Worm (Caenorhabditis elegans) whole organism, young adult: ENCODE measurements around the gene Y22F5A.11.
A peak's percentile ranks its signal among the peaks of the same experiment; 100 is the strongest.

Experiments used
- B0336.3 ChIP-seq: fragments of 200-800 bp; sonication (Bioruptor generic); IDR thresholded peaks from 2 replicates; pipeline ENCODE4 v1.3.6; 2022; ENCODE audit warnings: missing genetic modification characterization, missing compliant biosample characterization
- D2030.7 ChIP-seq: fragments of 200-800 bp; sonication (Bioruptor generic); IDR thresholded peaks from 2 replicates; pipeline ENCODE4 v1.3.6; 2022; ENCODE audit warnings: missing genetic modification reagents, missing genetic modification characterization, missing compliant biosample characterization
- F33H1.4 ChIP-seq: fragments of 200-800 bp; sonication (Bioruptor generic); IDR thresholded peaks from 2 replicates; pipeline ENCODE4 v1.3.6; 2022; ENCODE audit warnings: missing genetic modification reagents, missing genetic modification characterization, missing compliant biosample characterization
- F37B4.10 ChIP-seq: fragments of 200-800 bp; sonication (Bioruptor generic); IDR thresholded peaks from 2 replicates; pipeline ENCODE4 v1.3.6; 2022; ENCODE audit warnings: missing genetic modification characterization, missing compliant biosample characterization
- F57A8.1 ChIP-seq: fragments of 200-800 bp; sonication (Bioruptor generic); optimal IDR thresholded peaks from 2 replicates; lab custom pipeline; 2018; ENCODE audit warnings: mild to moderate bottlenecking, missing genetic modification characterization, moderate library complexity, missing compliant biosample characterization
- Y67H2A.10 ChIP-seq: fragments of 200-800 bp; sonication (Bioruptor generic); conservative IDR thresholded peaks from 2 replicates; pipeline ENCODE4 v1.3.6; 2022; ENCODE audit warnings: missing genetic modification reagents, missing genetic modification characterization, missing compliant biosample characterization
- ZK185.1 ChIP-seq: sonication (generic microtip); optimal IDR thresholded peaks from 2 replicates; lab custom pipeline; 2016; ENCODE audit warnings: mild to moderate bottlenecking, missing genetic modification characterization, missing compliant biosample characterization; ENCODE audit not compliant: poor library complexity, severe bottlenecking
- akir-1 ChIP-seq: fragments of 200-800 bp; sonication (Bioruptor generic); optimal IDR thresholded peaks from 2 replicates; lab custom pipeline; 2018; ENCODE audit warnings: mild to moderate bottlenecking, missing genetic modification characterization, moderate library complexity, missing compliant biosample characterization
- aptf-3 ChIP-seq: fragments of 200-800 bp; sonication (Bioruptor generic); IDR thresholded peaks from 2 replicates; pipeline ENCODE4 v1.3.6; 2022; ENCODE audit warnings: missing genetic modification characterization, missing compliant biosample characterization
- atf-7 ChIP-seq: sonication (generic microtip); optimal IDR thresholded peaks from 2 replicates; lab custom pipeline; 2017; ENCODE audit warnings: mild to moderate bottlenecking, missing genetic modification characterization, missing compliant biosample characterization
- attf-5 ChIP-seq: fragments of 200-800 bp; sonication (Bioruptor generic); optimal IDR thresholded peaks from 2 replicates; lab custom pipeline; 2018; ENCODE audit warnings: mild to moderate bottlenecking, missing genetic modification characterization, missing compliant biosample characterization
- cebp-1 ChIP-seq, 2 experiments: fragments of 200-800 bp in 1 of 2; sonication (Bioruptor generic) in 1 of 2; sonication (generic microtip) in 1 of 2; IDR thresholded peaks in 1 of 2; optimal IDR thresholded peaks in 1 of 2; 2 replicates each; pipeline versions ENCODE4 v1.3.6 to Lab custom; 2017 to 2022; ENCODE audit warnings: missing compliant biosample characterization in 2 of 2, missing genetic modification characterization in 2 of 2, mild to moderate bottlenecking in 1 of 2, missing genetic modification reagents in 1 of 2, moderate library complexity in 1 of 2
- ceh-100 ChIP-seq: fragments of 200-800 bp; sonication (Bioruptor generic); IDR thresholded peaks from 2 replicates; pipeline ENCODE4 v1.3.6; 2022; ENCODE audit warnings: missing genetic modification reagents, missing genetic modification characterization, missing compliant biosample characterization
- ceh-40 ChIP-seq: fragments of 200-800 bp; sonication (Bioruptor generic); IDR thresholded peaks from 2 replicates; pipeline ENCODE4 v1.3.6; 2022; ENCODE audit warnings: missing genetic modification characterization, missing compliant biosample characterization
- ceh-79 ChIP-seq: sonication (generic microtip); optimal IDR thresholded peaks from 2 replicates; lab custom pipeline; 2017; ENCODE audit warnings: mild to moderate bottlenecking, missing genetic modification characterization, missing compliant biosample characterization
- chd-7 ChIP-seq: sonication (generic microtip); optimal IDR thresholded peaks from 2 replicates; lab custom pipeline; 2016; ENCODE audit warnings: mild to moderate bottlenecking, missing genetic modification characterization, moderate library complexity, missing compliant biosample characterization
- dox-1 ChIP-seq: fragments of 200-800 bp; sonication (Bioruptor generic); IDR thresholded peaks from 2 replicates; pipeline ENCODE4 v1.3.6; 2022; ENCODE audit warnings: missing genetic modification reagents, missing genetic modification characterization, missing compliant biosample characterization
- egl-18 ChIP-seq: fragments of 200-800 bp; sonication (Bioruptor generic); IDR thresholded peaks from 2 replicates; pipeline ENCODE4 v1.3.6; 2022; ENCODE audit warnings: missing genetic modification reagents, missing genetic modification characterization, missing compliant biosample characterization
- ets-4 ChIP-seq: fragments of 200-800 bp; sonication (Bioruptor generic); optimal IDR thresholded peaks from 2 replicates; lab custom pipeline; 2018; ENCODE audit warnings: mild to moderate bottlenecking, missing genetic modification characterization, missing compliant biosample characterization
- fkh-3 ChIP-seq: sonication (generic microtip); optimal IDR thresholded peaks from 2 replicates; lab custom pipeline; 2016; ENCODE audit warnings: mild to moderate bottlenecking, missing genetic modification characterization, missing compliant biosample characterization
- gei-17 ChIP-seq: fragments of 200-800 bp; sonication (Bioruptor generic); optimal IDR thresholded peaks from 2 replicates; lab custom pipeline; 2018; ENCODE audit warnings: mild to moderate bottlenecking, missing genetic modification characterization, missing compliant biosample characterization
- hsf-1 ChIP-seq: fragments of 200-800 bp; sonication (Bioruptor generic); IDR thresholded peaks from 2 replicates; pipeline ENCODE4 v1.3.6; 2022; ENCODE audit warnings: missing genetic modification reagents, missing genetic modification characterization, missing compliant biosample characterization
- let-607 ChIP-seq, 2 experiments: fragments of 200-800 bp in 1 of 2; sonication (Bioruptor generic) in 1 of 2; sonication (generic microtip) in 1 of 2; optimal IDR thresholded peaks; 2 replicates each; lab custom pipeline; 2016 to 2018; ENCODE audit warnings: mild to moderate bottlenecking in 2 of 2, missing compliant biosample characterization in 2 of 2, missing genetic modification characterization in 2 of 2, moderate library complexity in 2 of 2, missing genotype in 1 of 2
- lin-26 ChIP-seq: fragments of 200-800 bp; sonication (Bioruptor generic); IDR thresholded peaks from 2 replicates; pipeline ENCODE4 v1.3.6; 2022; ENCODE audit warnings: missing genetic modification reagents, missing genetic modification characterization, missing compliant biosample characterization
- lin-40 ChIP-seq: sonication (generic microtip); optimal IDR thresholded peaks from 2 replicates; lab custom pipeline; 2016; ENCODE audit warnings: missing genetic modification characterization, mild to moderate bottlenecking, missing compliant biosample characterization, missing genotype, missing genetic modification reagents
- lir-1 ChIP-seq: fragments of 200-800 bp; sonication (Bioruptor generic); conservative IDR thresholded peaks from 2 replicates; pipeline ENCODE4 v1.3.6; 2022; ENCODE audit warnings: missing genetic modification reagents, missing genetic modification characterization, missing compliant biosample characterization
- nhr-80 ChIP-seq: sonication (generic microtip); optimal IDR thresholded peaks from 2 replicates; lab custom pipeline; 2016; ENCODE audit warnings: missing genetic modification characterization, missing compliant biosample characterization
- rec-8 ChIP-seq, 2 experiments: sonication (generic microtip); optimal IDR thresholded peaks; 2 replicates each; lab custom pipeline; 2016; ENCODE audit warnings: mild to moderate bottlenecking in 2 of 2, missing genetic modification characterization in 2 of 2, missing genetic modification reagents in 2 of 2, missing genotype in 2 of 2, missing biosample characterization in 1 of 2, missing compliant biosample characterization in 1 of 2, moderate library complexity in 1 of 2
- snpc-3.4 ChIP-seq: sonication (generic microtip); optimal IDR thresholded peaks from 2 replicates; lab custom pipeline; 2017; ENCODE audit warnings: missing genetic modification characterization, mild to moderate bottlenecking, missing compliant biosample characterization, antibody characterized with exemption, moderate library complexity, missing genotype, missing genetic modification reagents
- sptf-2 ChIP-seq: fragments of 200-800 bp; sonication (Bioruptor generic); optimal IDR thresholded peaks from 2 replicates; lab custom pipeline; 2018; ENCODE audit warnings: mild to moderate bottlenecking, missing genetic modification characterization, missing compliant biosample characterization
- tlf-1 ChIP-seq: fragments of 200-800 bp; sonication (Bioruptor generic); optimal IDR thresholded peaks from 2 replicates; lab custom pipeline; 2018; ENCODE audit warnings: mild to moderate bottlenecking, missing genetic modification characterization, missing compliant biosample characterization
- unc-62 ChIP-seq: fragments of 150-350 bp; optimal IDR thresholded peaks from 2 replicates; lab custom pipeline; 2014; ENCODE audit warnings: missing biosample characterization, missing genetic modification reagents, missing genetic modification characterization
- xnd-1 ChIP-seq: sonication (generic microtip); optimal IDR thresholded peaks from 2 replicates; lab custom pipeline; 2016; ENCODE audit warnings: missing genotype, missing genetic modification reagents, missing genetic modification characterization, missing compliant biosample characterization
- zfh-2 ChIP-seq: fragments of 200-800 bp; sonication (Bioruptor generic); conservative IDR thresholded peaks from 2 replicates; pipeline ENCODE4 v1.3.6; 2022; ENCODE audit warnings: missing genetic modification reagents, missing genetic modification characterization, missing compliant biosample characterization
- ztf-25 ChIP-seq: fragments of 200-800 bp; sonication (Bioruptor generic); IDR thresholded peaks from 2 replicates; pipeline ENCODE4 v1.3.6; 2022; ENCODE audit warnings: missing genetic modification reagents, missing genetic modification characterization, missing compliant biosample characterization

The Y22F5A.11 gene

DNA sequence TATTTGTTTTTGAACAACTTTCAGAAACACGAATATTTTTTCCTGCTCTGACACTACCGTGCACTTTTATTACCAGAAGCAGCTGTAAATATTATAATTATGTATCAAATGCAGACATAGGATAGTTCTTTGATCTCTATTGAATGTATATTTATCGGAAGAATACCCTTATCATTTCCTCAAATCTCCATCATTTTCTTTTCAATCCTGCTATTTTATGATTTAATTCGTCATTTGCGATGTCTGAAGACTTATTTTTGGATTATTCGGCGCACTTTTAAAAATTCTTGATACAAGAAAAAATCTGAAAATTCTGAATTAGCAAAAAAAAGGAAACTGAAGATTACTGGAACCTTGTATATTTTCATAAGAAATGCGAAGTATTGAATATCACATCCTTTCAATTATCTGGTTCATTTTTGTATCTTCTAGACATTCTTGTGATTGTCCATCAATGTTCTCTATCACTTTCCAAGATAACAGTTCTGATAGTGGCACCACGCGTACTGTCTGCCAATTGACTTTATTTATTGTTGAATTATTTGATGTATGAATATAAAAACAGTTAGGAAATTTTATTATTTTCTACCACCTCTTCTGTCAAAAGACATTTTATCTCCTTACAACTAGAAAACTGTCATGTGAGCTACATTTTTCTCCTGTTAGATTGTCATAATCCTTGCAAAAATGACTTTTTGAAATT, 31.3 kb downstream of the Y22F5A.11 start:
- TF ChIP-seq nhr-80 (tag; lab: Kevin White, UChicago), result peak; percentile 61
- no peak for TF ChIP-seq attf-5 (GFP tag; lab: Kevin White, UChicago)

DNA sequence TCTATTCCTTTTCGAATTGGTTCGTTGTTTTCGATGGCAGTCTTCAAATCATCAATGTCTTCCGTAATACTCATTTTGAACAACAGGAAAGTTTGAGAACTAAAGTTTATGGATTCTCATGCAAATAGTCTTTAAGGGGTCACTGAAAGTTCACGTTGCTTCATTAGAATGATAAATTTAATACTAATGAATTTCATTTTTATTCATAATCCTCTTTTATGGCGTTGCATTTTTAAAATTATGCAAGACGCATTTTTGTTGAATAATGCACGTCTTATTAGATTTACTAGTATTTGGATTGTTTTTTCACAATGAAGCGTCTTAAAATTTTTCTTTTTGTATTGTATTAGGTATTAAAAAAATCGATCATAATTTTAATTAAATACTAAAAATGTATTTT, 32.3 kb downstream of the Y22F5A.11 start, which contains the start of gene C12D8.9:
C12D8.9 (minus strand) TSS at position 101 of the 400 bp plus-strand sequence.
- TF ChIP-seq cebp-1 (GFP tag; IDR thresholded peaks at IDR 0.05; lab: Robert Waterston, UW) (no peak), cebp-1 (tag; optimal IDR thresholded peaks at IDR 0.05; lab: Kevin White, UChicago) (no peak), lin-40 (tag; lab: Kevin White, UChicago) (no peak), Y67H2A.10 (GFP tag; lab: Robert Waterston, UW) (no peak), let-607 (tag; optimal IDR thresholded peaks at IDR 0.05; lab: Kevin White, UChicago) (no peak), sptf-2 (GFP tag; lab: Kevin White, UChicago) (no peak), snpc-3.4 (no peak), ceh-79 (tag; lab: Kevin White, UChicago) (no peak), gei-17 (GFP tag; lab: Kevin White, UChicago) (no peak), chd-7 (tag; lab: Kevin White, UChicago) (no peak), ceh-100 (GFP tag; lab: Robert Waterston, UW) (no peak), rec-8 (tag; optimal IDR thresholded peaks at IDR 0.05; lab: Kevin White, UChicago) (no peak), F33H1.4 (GFP tag; lab: Robert Waterston, UW) (no peak), lin-26 (GFP tag; lab: Robert Waterston, UW) (no peak)

DNA sequence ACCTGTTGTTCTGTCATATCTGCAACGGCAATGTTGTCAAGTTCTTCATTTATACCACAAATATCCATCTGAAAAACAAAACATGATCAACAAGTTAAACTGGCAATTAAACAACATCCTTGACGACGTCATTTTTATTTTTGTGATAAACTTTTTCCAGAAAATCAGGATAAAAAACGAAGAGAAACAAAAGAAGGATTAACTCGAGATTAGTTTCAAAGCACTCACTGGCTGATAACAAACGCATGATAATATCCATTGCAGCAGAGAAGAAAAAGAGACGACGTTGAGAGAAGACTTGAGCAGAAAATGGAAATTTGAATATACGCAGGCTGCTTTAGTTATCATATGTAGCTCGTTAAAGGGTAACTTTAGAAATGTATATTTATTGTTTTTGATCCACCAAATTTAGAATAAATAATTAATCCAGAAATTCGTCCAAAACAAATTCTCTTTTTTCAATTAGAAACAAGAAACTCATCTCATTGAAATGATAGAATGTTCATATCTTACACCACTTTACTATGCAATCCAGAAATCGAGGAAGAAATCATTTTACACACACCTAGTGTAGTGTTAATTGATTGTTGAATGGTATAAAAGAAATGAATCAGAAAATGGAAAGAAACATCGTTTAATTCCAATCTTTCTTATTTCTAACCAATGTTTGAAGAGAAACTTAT, 34.2 kb downstream of the Y22F5A.11 start, which contains the start of the genes C12D8.21 and col-148:
C12D8.21 (minus strand) TSS at position 68 of the 683 bp plus-strand sequence.
col-148 (plus strand) TSS at position 633 of the 683 bp plus-strand sequence.
- no peak for TF ChIP-seq B0336.3 (GFP tag; lab: Robert Waterston, UW)
- TF ChIP-seq rec-8 (tag; optimal IDR thresholded peaks at IDR 0.05; lab: Kevin White, UChicago), result no peak

DNA sequence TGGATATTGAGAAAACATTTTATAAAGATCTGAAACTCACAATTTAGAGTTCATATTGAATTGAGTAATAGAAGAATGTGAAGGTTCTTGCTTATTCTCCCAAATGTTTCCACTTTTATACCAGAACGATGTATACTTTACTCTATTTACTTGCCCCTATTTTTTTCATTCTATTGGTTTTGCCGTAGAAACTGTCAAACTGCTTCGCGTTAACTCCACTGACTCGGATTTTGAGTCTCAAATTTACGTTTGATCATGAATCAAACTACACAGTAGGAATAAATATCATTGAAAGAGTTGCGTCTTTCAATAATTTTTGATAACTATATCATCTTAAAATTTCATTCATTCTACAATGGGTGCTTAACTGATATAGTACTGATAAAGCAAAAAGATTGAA, 35.6 kb downstream of the Y22F5A.11 start, which contains the start of gene fipr-8:
fipr-8 (minus strand) TSS at position 101 of the 400 bp plus-strand sequence.
- no peak for TF ChIP-seq snpc-3.4
- TF ChIP-seq xnd-1 (tag; lab: Kevin White, UChicago), result no peak
- TF ChIP-seq aptf-3, result no peak
- no peak for TF ChIP-seq ets-4 (GFP tag; lab: Kevin White, UChicago)
- TF ChIP-seq akir-1 (GFP tag; lab: Kevin White, UChicago), result no peak
- TF ChIP-seq egl-18 (GFP tag; lab: Robert Waterston, UW), result no peak
- TF ChIP-seq ZK185.1 (tag; lab: Kevin White, UChicago), result no peak
- no peak for TF ChIP-seq F57A8.1 (GFP tag; lab: Kevin White, UChicago)
- no peak for TF ChIP-seq unc-62
- no peak for TF ChIP-seq lir-1 (GFP tag; lab: Robert Waterston, UW)
- no peak for TF ChIP-seq ztf-25 (GFP tag; lab: Robert Waterston, UW)
- no peak for TF ChIP-seq D2030.7 (GFP tag; lab: Robert Waterston, UW)
- TF ChIP-seq atf-7, result no peak
- TF ChIP-seq zfh-2 (GFP tag; lab: Robert Waterston, UW), result no peak
- no peak for TF ChIP-seq tlf-1 (GFP tag; lab: Kevin White, UChicago)
- TF ChIP-seq F37B4.10 (GFP tag; lab: Robert Waterston, UW), result no peak
- TF ChIP-seq dox-1 (GFP tag; lab: Robert Waterston, UW), result no peak
- TF ChIP-seq ceh-40, result no peak
- no peak for TF ChIP-seq hsf-1
- no peak for TF ChIP-seq fkh-3 (tag; lab: Kevin White, UChicago)
